Worm (Caenorhabditis elegans) whole organism, early embryonic: ENCODE measurements around the gene npr-27.

ENCODE experiments used
- B0310.2 ChIP-seq: sonication (generic microtip); optimal IDR thresholded peaks from 2 replicates; lab custom pipeline; 2016; ENCODE audit warnings: mild to moderate bottlenecking, missing genetic modification characterization, missing compliant biosample characterization
- F13C5.2 ChIP-seq: sonication (generic microtip); optimal IDR thresholded peaks from 2 replicates; lab custom pipeline; 2017; ENCODE audit warnings: mild to moderate bottlenecking, missing genetic modification characterization, inconsistent platforms, missing compliant biosample characterization
- aly-1 ChIP-seq: sonication (generic microtip); optimal IDR thresholded peaks from 2 replicates; lab custom pipeline; 2016; ENCODE audit warnings: missing genetic modification characterization, missing compliant biosample characterization
- ama-1 ChIP-seq: fragments of 150-350 bp; optimal IDR thresholded peaks from 2 replicates; lab custom pipeline; 2014
- ceh-13 ChIP-seq: fragments of 200-800 bp; sonication (Bioruptor generic); optimal IDR thresholded peaks from 2 replicates; lab custom pipeline; 2018; ENCODE audit warnings: mild to moderate bottlenecking, missing genetic modification characterization, missing compliant biosample characterization
- ceh-36 ChIP-seq: sonication (generic microtip); optimal IDR thresholded peaks from 2 replicates; lab custom pipeline; 2016; ENCODE audit warnings: missing genetic modification characterization, inconsistent platforms, missing compliant biosample characterization
- ets-7 ChIP-seq: sonication (generic microtip); optimal IDR thresholded peaks from 2 replicates; lab custom pipeline; 2016; ENCODE audit warnings: missing genotype, missing genetic modification characterization, missing compliant biosample characterization
- flt-1 ChIP-seq: fragments of 200-800 bp; sonication (Bioruptor generic); IDR thresholded peaks from 2 replicates; pipeline ENCODE4 v1.3.6; 2022; ENCODE audit warnings: missing genetic modification characterization, missing compliant biosample characterization
- hmbx-1 ChIP-seq: sonication (generic microtip); optimal IDR thresholded peaks from 2 replicates; lab custom pipeline; 2016; ENCODE audit warnings: mild to moderate bottlenecking, missing genetic modification characterization, missing compliant biosample characterization
- hmg-4 ChIP-seq: fragments of 200-800 bp; sonication (Bioruptor generic); optimal IDR thresholded peaks from 2 replicates; lab custom pipeline; 2018; ENCODE audit warnings: mild to moderate bottlenecking, missing genetic modification characterization, missing compliant biosample characterization
- hnd-1 ChIP-seq: sonication (generic microtip); optimal IDR thresholded peaks from 2 replicates; lab custom pipeline; 2016; ENCODE audit warnings: missing genetic modification characterization, missing compliant biosample characterization
- pes-1 ChIP-seq: fragments of 200-800 bp; sonication (Bioruptor generic); IDR thresholded peaks from 2 replicates; pipeline ENCODE4 v1.3.6; 2022; ENCODE audit warnings: missing genetic modification reagents, missing genetic modification characterization, missing compliant biosample characterization
- scrt-1 ChIP-seq: fragments of 200-800 bp; sonication (Bioruptor generic); IDR thresholded peaks from 2 replicates; pipeline ENCODE4 v1.3.6; 2022; ENCODE audit warnings: missing genetic modification characterization, missing compliant biosample characterization
- sea-1 ChIP-seq: fragments of 200-800 bp; sonication (Bioruptor generic); conservative IDR thresholded peaks from 2 replicates; pipeline ENCODE4 v1.3.6; 2022; ENCODE audit warnings: missing genetic modification characterization, missing compliant biosample characterization
- tbx-11 ChIP-seq: fragments of 200-800 bp; sonication (Bioruptor generic); IDR thresholded peaks from 2 replicates; pipeline ENCODE4 v1.3.6; 2022; ENCODE audit warnings: missing genetic modification characterization, missing compliant biosample characterization
- tbx-37 ChIP-seq: fragments of 200-800 bp; sonication (Bioruptor generic); conservative IDR thresholded peaks from 2 replicates; pipeline ENCODE4 v1.3.6; 2022; ENCODE audit warnings: missing genetic modification reagents, missing genetic modification characterization, missing compliant biosample characterization
- tra-4 ChIP-seq: sonication (generic microtip); optimal IDR thresholded peaks from 2 replicates; lab custom pipeline; 2017; ENCODE audit warnings: missing genetic modification characterization, missing compliant biosample characterization

npr-27 gene

DNA sequence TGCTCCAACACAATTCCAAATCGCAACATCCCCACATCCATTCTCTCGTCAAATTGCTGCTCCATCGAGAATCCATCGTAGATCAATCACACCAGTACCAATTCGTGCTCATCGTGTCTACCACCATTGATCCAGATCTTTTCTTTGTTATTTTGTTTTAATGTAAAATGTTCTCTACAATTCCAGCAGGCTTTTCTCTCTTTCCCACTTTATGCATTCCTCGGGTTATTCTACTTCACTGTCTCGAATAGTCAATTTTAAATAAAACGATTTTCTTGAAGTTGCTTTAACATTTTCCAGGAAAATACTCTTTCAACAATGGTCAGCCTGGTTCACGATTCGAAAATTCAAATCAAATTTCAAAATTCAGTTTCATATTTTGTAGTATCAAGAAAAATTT is 22.5 kb upstream of the npr-27 start, which contains the start of gene C06E4.1:
TSS of gene C06E4.1 (plus strand) at position 301 of the 400 bp plus-strand sequence.
- no peak for TF ChIP-seq flt-1 (GFP tag; lab: Robert Waterston, UW)
- no peak for TF ChIP-seq ceh-36
- no peak for TF ChIP-seq aly-1 (tag; lab: Kevin White, UChicago)
- TF ChIP-seq ama-1 (lab: Kevin White, UChicago) = no peak
- TF ChIP-seq hnd-1 (tag; lab: Kevin White, UChicago) = no peak
- TF ChIP-seq scrt-1 = no peak
- TF ChIP-seq tbx-37 (GFP tag; lab: Robert Waterston, UW) = no peak
- TF ChIP-seq hmbx-1 = no peak
- no peak for TF ChIP-seq pes-1 (GFP tag; lab: Robert Waterston, UW)
- no peak for TF ChIP-seq hmg-4 (GFP tag; lab: Kevin White, UChicago)
- no peak for TF ChIP-seq ets-7 (tag; lab: Kevin White, UChicago)
- no peak for TF ChIP-seq tbx-11 (GFP tag; lab: Robert Waterston, UW)
- no peak for TF ChIP-seq ceh-13 (GFP tag; lab: Kevin White, UChicago)
- no peak for TF ChIP-seq F13C5.2 (tag; lab: Kevin White, UChicago)
- TF ChIP-seq B0310.2 (tag; lab: Kevin White, UChicago) = no peak
- no peak for TF ChIP-seq sea-1 (GFP tag; lab: Robert Waterston, UW)

DNA sequence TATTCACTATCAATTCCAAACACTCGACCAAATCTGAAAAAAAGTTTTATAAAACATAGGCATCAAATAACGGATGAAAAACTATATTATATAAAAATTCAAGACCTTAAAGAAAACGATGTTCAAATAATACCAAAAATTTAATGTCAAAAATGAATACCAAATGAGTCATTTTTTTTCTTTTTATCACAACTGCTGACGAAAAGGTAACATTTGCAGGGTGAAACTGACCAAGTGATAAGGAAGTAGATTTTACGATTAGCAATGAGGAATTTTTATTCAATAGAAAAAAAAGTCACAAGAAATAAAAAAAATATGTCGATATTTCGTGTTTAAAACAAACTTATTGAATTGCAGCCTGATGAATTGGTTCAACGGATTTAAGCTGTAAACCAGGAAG is 19.6 kb upstream of the npr-27 start, which contains the start of gene C06E4.8:
TSS of gene C06E4.8 (minus strand) at position 37 of the 400 bp plus-strand sequence.
- TF ChIP-seq B0310.2 (tag; lab: Kevin White, UChicago) = no peak
- TF ChIP-seq hmg-4 (GFP tag; lab: Kevin White, UChicago) = no peak
- no peak for TF ChIP-seq tra-4 (tag; lab: Kevin White, UChicago)
- TF ChIP-seq F13C5.2 (tag; lab: Kevin White, UChicago) = no peak
- TF ChIP-seq tbx-11 (GFP tag; lab: Robert Waterston, UW) = no peak
- no peak for TF ChIP-seq aly-1 (tag; lab: Kevin White, UChicago)
- TF ChIP-seq tbx-37 (GFP tag; lab: Robert Waterston, UW) = no peak
- no peak for TF ChIP-seq ceh-13 (GFP tag; lab: Kevin White, UChicago)
- TF ChIP-seq ceh-36 = no peak
- TF ChIP-seq scrt-1 = no peak
- no peak for TF ChIP-seq pes-1 (GFP tag; lab: Robert Waterston, UW)
- no peak for TF ChIP-seq ama-1 (lab: Kevin White, UChicago)

DNA sequence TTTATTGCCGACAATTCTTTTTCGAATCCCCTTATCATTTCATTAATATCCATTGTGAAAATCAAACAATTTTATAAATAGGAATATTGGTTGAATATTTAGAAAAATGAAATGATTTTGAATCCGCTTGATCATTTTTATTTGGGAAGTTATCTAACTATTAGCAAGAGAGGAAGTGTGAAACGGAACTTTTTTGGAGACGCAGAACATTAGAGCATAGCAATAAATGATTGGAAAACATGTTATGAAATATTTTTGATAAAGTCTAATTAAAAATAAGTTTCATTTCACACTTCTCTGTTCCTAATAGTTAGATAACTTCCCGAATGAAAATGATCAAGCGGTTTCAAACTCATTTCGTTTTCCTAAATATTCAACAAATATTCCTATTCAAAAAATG is 18.0 kb upstream of the npr-27 start, which contains the start of gene F42C5.3:
TSS of gene F42C5.3 (minus strand) at position 101 of the 400 bp plus-strand sequence.
- TF ChIP-seq tra-4 (tag; lab: Kevin White, UChicago) (no peak), ceh-13 (GFP tag; lab: Kevin White, UChicago) (no peak), F13C5.2 (tag; lab: Kevin White, UChicago) (no peak), flt-1 (GFP tag; lab: Robert Waterston, UW) (no peak), pes-1 (GFP tag; lab: Robert Waterston, UW) (no peak), ets-7 (tag; lab: Kevin White, UChicago) (no peak), hnd-1 (tag; lab: Kevin White, UChicago) (no peak), hmbx-1 (no peak), aly-1 (tag; lab: Kevin White, UChicago) (no peak), tbx-11 (GFP tag; lab: Robert Waterston, UW) (no peak), hmg-4 (GFP tag; lab: Kevin White, UChicago) (no peak), ama-1 (lab: Kevin White, UChicago) (no peak), ceh-36 (no peak)

DNA sequence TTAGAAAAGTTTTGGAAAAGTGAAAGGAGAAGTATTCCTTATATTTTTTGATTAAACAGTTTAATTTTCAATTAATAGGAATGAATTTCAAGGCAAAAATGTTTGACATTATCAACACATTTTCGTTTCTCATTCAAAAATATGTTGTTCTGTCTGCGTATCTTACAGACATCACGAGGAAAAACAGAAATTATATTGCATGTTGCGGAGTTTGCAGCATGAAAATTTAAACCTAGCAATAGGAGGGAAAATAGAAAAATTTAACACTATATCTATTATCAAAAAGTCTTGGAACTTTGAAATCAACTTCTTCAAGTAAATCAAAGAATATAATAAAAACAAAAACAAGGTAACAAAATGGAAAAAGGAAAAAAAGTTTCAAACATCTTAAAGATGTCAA is 14.4 kb upstream of the npr-27 start:
- TF ChIP-seq ceh-13 (GFP tag; lab: Kevin White, UChicago) = no peak
- no peak for TF ChIP-seq pes-1 (GFP tag; lab: Robert Waterston, UW)
- no peak for TF ChIP-seq scrt-1
- TF ChIP-seq tra-4 (tag; lab: Kevin White, UChicago) = no peak
- no peak for TF ChIP-seq F13C5.2 (tag; lab: Kevin White, UChicago)
- TF ChIP-seq tbx-37 (GFP tag; lab: Robert Waterston, UW) = no peak
- TF ChIP-seq flt-1 (GFP tag; lab: Robert Waterston, UW) = no peak
- no peak for TF ChIP-seq hmg-4 (GFP tag; lab: Kevin White, UChicago)
- no peak for TF ChIP-seq ama-1 (lab: Kevin White, UChicago)
- TF ChIP-seq ceh-36 = no peak
- no peak for TF ChIP-seq hmbx-1

DNA sequence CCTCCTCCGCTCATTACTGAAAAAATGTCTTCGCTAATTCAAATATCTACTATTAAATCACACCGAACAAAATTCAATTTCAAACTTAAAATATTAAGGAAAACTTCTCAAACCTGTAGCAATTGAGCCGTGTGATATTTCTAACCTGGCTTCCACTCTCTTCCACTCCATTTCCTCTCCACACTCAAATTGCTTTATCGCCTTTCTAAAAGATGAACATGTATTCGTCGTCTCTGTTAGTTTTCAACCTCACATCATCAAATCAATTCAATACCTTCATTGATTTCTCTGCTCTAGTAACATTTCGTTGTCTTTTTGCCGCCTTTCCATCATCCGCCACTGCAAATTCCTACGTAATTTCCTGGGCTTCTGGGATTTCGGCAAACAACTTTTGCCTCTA is 13.5 kb upstream of the npr-27 start, which contains the start of gene F42C5.4:
TSS of gene F42C5.4 (minus strand) at position 171 of the 400 bp plus-strand sequence.
- TF ChIP-seq hmbx-1 (no peak), scrt-1 (no peak), hnd-1 (tag; lab: Kevin White, UChicago) (no peak), B0310.2 (tag; lab: Kevin White, UChicago) (no peak), tbx-11 (GFP tag; lab: Robert Waterston, UW) (no peak), F13C5.2 (tag; lab: Kevin White, UChicago) (no peak), tbx-37 (GFP tag; lab: Robert Waterston, UW) (no peak), sea-1 (GFP tag; lab: Robert Waterston, UW) (no peak), tra-4 (tag; lab: Kevin White, UChicago) (no peak), hmg-4 (GFP tag; lab: Kevin White, UChicago) (no peak), ceh-13 (GFP tag; lab: Kevin White, UChicago) (no peak), ceh-36 (no peak), ets-7 (tag; lab: Kevin White, UChicago) (no peak)

DNA sequence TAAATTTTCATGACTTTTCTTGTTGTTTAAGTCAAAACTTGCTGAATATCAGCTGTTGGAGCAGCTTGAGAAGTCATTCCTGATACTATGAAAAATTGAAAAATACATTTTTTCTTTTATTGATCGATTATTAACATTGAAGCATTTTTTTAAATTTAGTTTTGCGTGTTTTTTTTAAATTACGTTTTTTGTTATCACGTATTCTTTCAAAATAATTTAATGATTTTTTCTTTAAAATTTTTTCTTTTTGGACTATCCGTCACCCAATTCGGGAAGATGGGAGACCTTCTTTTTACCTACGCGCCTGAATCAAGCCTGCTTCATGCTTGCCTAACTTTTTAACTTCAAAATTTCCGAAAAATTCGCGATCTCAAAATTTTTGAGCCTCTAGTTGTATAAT is 11.3 kb upstream of the npr-27 start, which contains the start of gene F42C5.5:
TSS of gene F42C5.5 (minus strand) at position 101 of the 400 bp plus-strand sequence.
- no peak for TF ChIP-seq aly-1 (tag; lab: Kevin White, UChicago)
- no peak for TF ChIP-seq pes-1 (GFP tag; lab: Robert Waterston, UW)
- TF ChIP-seq ama-1 (lab: Kevin White, UChicago) = no peak
- TF ChIP-seq sea-1 (GFP tag; lab: Robert Waterston, UW) = no peak
- no peak for TF ChIP-seq hmg-4 (GFP tag; lab: Kevin White, UChicago)
- TF ChIP-seq tbx-37 (GFP tag; lab: Robert Waterston, UW) = no peak
- TF ChIP-seq B0310.2 (tag; lab: Kevin White, UChicago) = no peak
- no peak for TF ChIP-seq F13C5.2 (tag; lab: Kevin White, UChicago)
- TF ChIP-seq hmbx-1 = no peak
- no peak for TF ChIP-seq ceh-36
- no peak for TF ChIP-seq tra-4 (tag; lab: Kevin White, UChicago)
- no peak for TF ChIP-seq scrt-1
- no peak for TF ChIP-seq ceh-13 (GFP tag; lab: Kevin White, UChicago)
- no peak for TF ChIP-seq flt-1 (GFP tag; lab: Robert Waterston, UW)
- TF ChIP-seq hnd-1 (tag; lab: Kevin White, UChicago) = no peak
